Fruit fly (Drosophila melanogaster): Measurements from ENCODE around the gene Acbp5.

Gene Acbp5

dm6 chr3L:8772998-8773684 is 15.2 kb downstream of the Acbp5 start (continued):
- TF ChIP-seq crp (GFP tag; optimal IDR thresholded peaks at IDR 0.05) (peak in 1 of 2 experiments; percentile 9), CG1832 (GFP tag; optimal IDR thresholded peaks at IDR 0.05) (no peak), dysf (GFP tag; IDR thresholded peaks at IDR 0.05) (peak; percentile 79), NfI (GFP tag; optimal IDR thresholded peaks at IDR 0.05) (peak; percentile 73), Stat92E (GFP tag; optimal IDR thresholded peaks at IDR 0.05) (peak in 1 of 3 experiments; percentile 6), ara (GFP tag; IDR thresholded peaks at IDR 0.05) (peak; percentile 62; the same call in 1 of the 2 replicates), sna (GFP tag; IDR thresholded peaks at IDR 0.05; ENCODE audit: partially characterized antibody) (no peak), CG16863 (GFP tag; optimal IDR thresholded peaks at IDR 0.05) (peak; percentile 62), CG8478 (optimal IDR thresholded peaks at IDR 0.05) (no peak), cato (GFP tag; optimal IDR thresholded peaks at IDR 0.05; ENCODE audit: borderline replicate concordance) (peak; percentile 60), wdn (GFP tag; IDR thresholded peaks at IDR 0.05) (no peak), abd-A (tag; optimal IDR thresholded peaks at IDR 0.05) (peak; percentile 18), sim (GFP tag; IDR thresholded peaks at IDR 0.05) (peak; percentile 47; the same call in 1 of the 2 replicates), lov (optimal IDR thresholded peaks at IDR 0.05) (no peak), lov (GFP tag; IDR thresholded peaks at IDR 0.05) (peak; percentile 65; the same call in 1 of the 3 replicates), sens-2 (GFP tag; IDR thresholded peaks at IDR 0.05) (peak; percentile 34; the same call in 1 of the 2 replicates), CG14965 (GFP tag; optimal IDR thresholded peaks at IDR 0.05; ENCODE audit: borderline replicate concordance) (no peak), Usf (GFP tag; optimal IDR thresholded peaks at IDR 0.05) (no peak), CG17186 (GFP tag; optimal IDR thresholded peaks at IDR 0.05) (no peak), Hr78 (GFP tag; optimal IDR thresholded peaks at IDR 0.05) (peak in 1 of 2 experiments; percentile 73), Lpt (GFP tag; optimal IDR thresholded peaks at IDR 0.05) (no peak), caup (GFP tag; optimal IDR thresholded peaks at IDR 0.05; ENCODE audit: severe bottlenecking) (peak; percentile 25), CG6813 (GFP tag; optimal IDR thresholded peaks at IDR 0.05) (peak; percentile 15), CG3726 (GFP tag; IDR thresholded peaks at IDR 0.05) (no peak), dpn (GFP tag; optimal IDR thresholded peaks at IDR 0.05) (peak; percentile 4 to 77), CG11696 (GFP tag; IDR thresholded peaks at IDR 0.05) (no peak), slbo (GFP tag; IDR thresholded peaks at IDR 0.05) (0 out of 2 replicates have a peak, but pooled peaks have one; percentile 36), CG10654 (GFP tag; optimal IDR thresholded peaks at IDR 0.05) (peak; percentile 51), esg (GFP tag; conservative IDR thresholded peaks at IDR 0.05) (peak; percentile 68), ranshi (GFP tag; IDR thresholded peaks at IDR 0.05) (0 out of 2 replicates have a peak, but pooled peaks have one; percentile 57), crc (GFP tag; optimal IDR thresholded peaks at IDR 0.05) (no peak), Meics (GFP tag; optimal IDR thresholded peaks at IDR 0.05) (peak; percentile 17), CG12659 (GFP tag; optimal IDR thresholded peaks at IDR 0.05) (peak; percentile 53), CG8924 (tag; optimal IDR thresholded peaks at IDR 0.05) (peak; percentile 83), Rfx (GFP tag; IDR thresholded peaks at IDR 0.05) (0 out of 2 replicates have a peak, but pooled peaks have one; percentile 31), CG6791 (GFP tag; IDR thresholded peaks at IDR 0.05; ENCODE audit: partially characterized antibody) (no peak), CG1603 (tag; optimal IDR thresholded peaks at IDR 0.05) (peak; percentile 77), CG9215 (GFP tag; IDR thresholded peaks at IDR 0.05) (peak; percentile 24; the same call in 1 of the 2 replicates), CG12942 (GFP tag; optimal IDR thresholded peaks at IDR 0.05) (peak; percentile 48), Camta (GFP tag; optimal IDR thresholded peaks at IDR 0.05) (peak; percentile 8), Myb (GFP tag; optimal IDR thresholded peaks at IDR 0.05) (no peak), ERR (GFP tag; optimal IDR thresholded peaks at IDR 0.05) (peak; percentile 3), trem (tag; optimal IDR thresholded peaks at IDR 0.05) (peak; percentile 51), Hey (tag; optimal IDR thresholded peaks at IDR 0.05) (no peak), en (GFP tag; optimal IDR thresholded peaks at IDR 0.05) (peak; percentile 58), Nf-YC (tag; optimal IDR thresholded peaks at IDR 0.05) (peak; percentile 43), CG15011 (GFP tag; optimal IDR thresholded peaks at IDR 0.05) (no peak), hbn (GFP tag; IDR thresholded peaks at IDR 0.05; ENCODE audit: partially characterized antibody) (no peak), kay (GFP tag; optimal IDR thresholded peaks at IDR 0.05) (no peak)

Data from whole organism, embryonic.